Worm (Caenorhabditis elegans) whole organism, dauer: ENCODE data around the gene ZK688.12.

Experiments
- unc-62 ChIP-seq: sonication (generic microtip); optimal IDR thresholded peaks from 2 replicates; lab custom pipeline; 2017; ENCODE audit warnings: missing biosample characterization, missing genetic modification reagents, missing genetic modification characterization

The ZK688.12 gene

DNA sequence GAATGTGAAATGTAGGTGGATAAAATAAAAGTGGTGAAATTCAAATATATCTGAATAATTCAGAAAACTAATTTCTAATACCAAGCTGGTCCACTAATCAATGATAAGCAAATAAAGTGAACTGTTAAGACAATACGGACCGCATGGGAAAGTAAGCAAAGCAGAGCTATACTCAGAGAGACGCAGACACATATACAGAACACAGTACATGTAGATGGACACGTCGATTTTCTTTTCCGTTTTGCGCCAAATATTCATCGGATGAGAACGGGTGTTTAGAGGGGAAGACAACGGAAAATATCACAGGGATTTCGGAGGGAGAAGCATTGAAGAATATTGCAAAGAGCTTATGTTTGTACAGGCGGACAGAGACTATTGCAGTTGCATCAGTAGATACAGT, 12.6 kb upstream of the ZK688.12 start:
- no peak for TF ChIP-seq unc-62

DNA sequence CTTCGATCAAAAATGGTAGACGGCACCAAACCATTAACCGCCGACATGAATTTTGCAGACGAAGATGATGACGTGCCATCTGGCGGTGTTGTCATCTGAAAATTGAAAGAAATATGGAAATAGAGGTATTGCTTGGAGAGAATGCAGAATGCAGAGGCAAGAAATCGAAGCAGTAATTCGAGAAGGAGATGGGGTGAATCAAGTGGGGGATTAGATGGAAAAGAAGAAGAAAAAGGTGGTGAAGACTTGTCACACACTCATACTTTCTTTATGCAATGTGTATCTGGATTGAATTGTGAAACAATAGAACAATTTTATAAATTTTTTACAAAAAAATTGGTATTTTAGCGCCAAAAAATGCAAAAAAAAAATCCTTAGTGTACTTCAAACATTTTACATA, 11.4 kb upstream of the ZK688.12 start, which contains the start of gene tag-250:
Gene tag-250 (minus strand): TSS at position 101 of the 400 bp plus-strand sequence.
- TF ChIP-seq unc-62, result no peak

DNA sequence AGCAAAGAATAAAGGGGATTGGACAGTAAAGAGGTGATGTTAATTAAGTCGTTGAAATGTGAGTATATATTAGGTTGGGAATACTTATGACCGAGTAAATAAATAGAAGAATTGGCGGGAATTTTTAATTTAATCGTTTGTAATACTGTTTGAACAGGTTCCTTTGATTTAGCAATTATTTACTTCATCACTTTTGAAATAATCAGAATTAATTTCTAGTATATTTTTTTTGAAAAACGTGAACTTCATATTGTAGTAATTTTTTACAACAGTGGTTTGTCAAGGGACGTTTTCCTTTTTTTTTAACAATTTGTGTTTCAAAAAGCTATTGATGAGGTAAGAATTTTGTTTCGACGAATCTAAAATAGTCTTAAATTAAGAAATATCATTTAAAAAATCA, 8.8 kb upstream of the ZK688.12 start, which contains the start of gene C29E4.17:
Gene C29E4.17 (plus strand): TSS at position 301 of the 400 bp plus-strand sequence.
- no peak for TF ChIP-seq unc-62

DNA sequence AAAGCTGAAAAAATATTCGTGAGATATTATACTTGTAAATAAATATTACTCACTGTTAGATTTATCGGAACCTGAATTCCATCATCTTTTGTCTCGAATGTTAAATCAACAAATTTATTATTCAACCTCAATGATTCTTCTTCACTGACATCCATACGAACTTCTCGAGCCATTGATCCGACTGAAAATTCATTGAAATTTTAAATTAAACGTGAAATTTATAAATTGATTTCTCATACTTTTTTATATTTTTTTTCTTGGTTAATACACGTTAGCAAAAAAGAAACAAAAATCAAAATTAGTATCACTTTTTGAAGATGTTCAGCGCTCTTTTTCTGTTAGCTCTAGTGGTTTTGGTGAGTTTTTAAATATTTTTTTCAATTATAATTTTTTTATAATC, 6.4 kb upstream of the ZK688.12 start, which contains the start of gene C29E4.14:
Gene C29E4.14 (plus strand): TSS at position 301 of the 400 bp plus-strand sequence.
- TF ChIP-seq unc-62, result no peak

DNA sequence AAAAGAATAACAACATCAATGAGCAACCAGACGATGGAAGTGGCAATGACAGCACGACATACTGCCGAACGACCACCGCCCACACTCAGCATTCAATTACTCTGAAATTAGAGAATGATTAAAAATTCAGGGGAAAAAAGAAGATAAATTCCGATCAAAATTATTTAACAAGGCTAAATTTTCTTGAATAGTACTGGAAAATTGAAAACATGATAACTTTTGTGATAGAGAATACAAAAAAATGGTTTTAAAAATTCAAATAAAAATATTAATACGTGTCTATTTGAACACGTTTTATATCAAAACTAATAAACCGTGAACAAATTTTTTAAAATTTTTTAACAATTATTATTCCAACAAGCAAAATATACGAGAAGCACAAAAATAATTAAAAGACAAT, 4.3 kb upstream of the ZK688.12 start, which contains the start of gene gly-3:
Gene gly-3 (minus strand): TSS at position 101 of the 400 bp plus-strand sequence.
- TF ChIP-seq unc-62, result no peak

DNA sequence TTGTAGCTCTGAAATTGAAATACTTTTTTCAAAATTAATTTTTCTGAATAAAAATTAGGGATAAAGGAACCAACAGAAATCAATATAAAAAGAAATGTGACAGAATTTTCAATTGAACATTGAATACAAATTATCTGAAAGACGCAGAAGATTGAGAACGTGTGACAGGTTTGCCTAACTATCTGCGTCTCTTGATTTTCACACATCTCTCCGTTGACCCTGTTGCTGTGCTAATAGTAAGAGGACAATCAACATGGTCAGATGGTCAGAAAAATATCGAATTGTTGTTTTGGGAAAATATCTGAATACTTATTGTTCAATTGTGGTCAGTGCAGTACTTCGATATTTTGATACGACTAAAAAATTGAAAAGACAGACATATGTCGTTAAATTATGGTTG, 1.8 kb downstream of the ZK688.12 start, which contains the start of gene ZK688.7:
Gene ZK688.7 (minus strand): TSS at position 14 of the 400 bp plus-strand sequence.
- no peak for TF ChIP-seq unc-62

DNA sequence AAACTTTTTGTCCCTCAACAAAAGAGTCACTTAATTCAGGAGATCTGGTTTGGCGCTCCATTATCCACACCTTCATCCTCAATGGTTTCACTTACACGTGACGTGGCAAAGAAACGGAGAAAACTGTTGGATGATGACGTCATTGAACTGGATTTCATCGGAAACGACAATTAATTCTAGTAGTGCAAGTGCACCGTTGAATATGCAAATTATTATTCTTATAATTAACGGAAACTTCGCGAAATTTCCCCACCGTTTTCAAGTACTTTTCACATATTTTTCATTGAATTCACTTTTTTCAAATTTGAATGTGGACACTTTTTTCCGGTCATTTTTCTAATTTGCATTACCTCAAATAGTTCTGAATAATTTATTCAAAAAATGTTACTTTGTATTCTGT, 4.1 kb downstream of the ZK688.12 start, which contains the start of gene ZK688.1:
Gene ZK688.1 (plus strand): TSS at position 301 of the 400 bp plus-strand sequence.
- TF ChIP-seq unc-62, result no peak

DNA sequence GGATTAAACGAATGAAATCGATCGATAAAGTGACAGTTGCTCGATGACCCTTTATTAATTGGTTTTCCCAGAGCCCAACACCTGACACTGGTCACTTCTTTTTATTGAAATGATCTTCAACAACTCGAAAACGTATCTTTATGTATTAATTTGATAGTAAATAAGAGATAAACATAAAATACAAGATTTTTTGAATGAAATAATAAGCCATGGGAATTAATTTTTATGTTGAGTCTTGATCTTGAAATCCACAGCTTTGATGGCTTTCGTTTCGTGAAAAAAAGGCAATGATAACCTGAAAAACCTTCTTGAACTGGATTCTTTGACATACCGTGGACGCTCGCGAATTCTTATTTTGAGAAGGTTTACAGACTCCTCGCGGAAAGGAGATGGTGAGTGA, 5.9 kb downstream of the ZK688.12 start, which contains the start of gene pcp-5:
Gene pcp-5 (minus strand): TSS at position 101 of the 400 bp plus-strand sequence.
- no peak for TF ChIP-seq unc-62

DNA sequence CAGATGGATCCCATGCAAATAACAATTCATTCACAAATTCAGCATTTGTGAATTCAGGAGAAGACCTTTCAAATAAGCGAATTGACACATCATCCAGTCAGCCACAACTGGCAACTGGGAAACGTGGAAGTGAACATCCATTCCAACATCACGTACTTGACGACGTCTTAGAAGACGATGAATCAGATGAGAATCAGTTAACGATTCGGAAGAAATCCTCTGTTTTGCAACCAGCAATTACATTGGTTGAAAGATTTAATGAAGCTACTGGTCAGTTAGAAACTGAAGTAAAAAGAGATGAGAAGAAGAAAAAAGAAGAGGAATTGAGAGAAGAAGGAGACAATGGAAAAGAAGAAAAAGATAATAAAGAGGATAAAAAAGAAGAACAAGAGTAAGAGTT, 10.0 kb downstream of the ZK688.12 start:
- TF ChIP-seq unc-62, result no peak

DNA sequence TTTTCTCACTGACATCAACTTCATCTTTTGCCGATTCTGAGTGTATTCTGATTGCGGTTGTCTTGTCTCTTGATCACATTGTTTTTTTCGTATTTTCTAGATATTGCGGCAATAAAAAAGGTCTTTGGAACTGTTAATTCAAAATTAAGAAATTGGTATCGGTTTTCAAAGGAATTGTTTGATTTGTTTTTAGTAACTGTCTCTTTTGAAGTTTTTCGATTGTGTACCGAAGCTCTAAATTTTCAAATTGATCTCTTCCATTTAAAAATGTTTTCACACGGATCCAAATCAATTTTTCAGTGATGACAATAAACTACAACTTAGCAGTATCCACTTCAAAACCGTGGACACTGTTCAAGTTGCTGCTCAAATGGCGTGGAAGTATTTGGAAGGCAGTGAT, 12.7 kb downstream of the ZK688.12 start, which contains the start of gene best-24:
Gene best-24 (plus strand): TSS at position 301 of the 400 bp plus-strand sequence.
- TF ChIP-seq unc-62, result no peak

DNA sequence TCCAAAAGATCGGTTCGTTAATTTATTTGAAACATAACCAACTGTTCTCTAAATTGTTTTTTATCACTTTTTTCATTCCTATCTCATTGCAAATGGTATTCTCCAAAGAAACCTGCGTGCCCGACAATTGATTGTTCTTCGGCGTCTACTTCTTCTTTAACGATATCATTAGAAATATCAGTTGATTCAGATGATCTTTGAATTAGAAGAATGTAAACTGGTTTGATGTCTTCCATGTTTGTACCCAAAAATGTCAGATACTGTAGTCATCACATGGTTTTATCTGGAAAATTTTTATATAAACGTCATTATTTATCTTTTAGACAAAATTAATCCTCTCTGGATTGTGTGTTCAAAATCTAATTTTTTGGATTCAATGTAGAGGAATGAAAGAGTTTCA, 15.7 kb downstream of the ZK688.12 start:
- no peak for TF ChIP-seq unc-62

DNA sequence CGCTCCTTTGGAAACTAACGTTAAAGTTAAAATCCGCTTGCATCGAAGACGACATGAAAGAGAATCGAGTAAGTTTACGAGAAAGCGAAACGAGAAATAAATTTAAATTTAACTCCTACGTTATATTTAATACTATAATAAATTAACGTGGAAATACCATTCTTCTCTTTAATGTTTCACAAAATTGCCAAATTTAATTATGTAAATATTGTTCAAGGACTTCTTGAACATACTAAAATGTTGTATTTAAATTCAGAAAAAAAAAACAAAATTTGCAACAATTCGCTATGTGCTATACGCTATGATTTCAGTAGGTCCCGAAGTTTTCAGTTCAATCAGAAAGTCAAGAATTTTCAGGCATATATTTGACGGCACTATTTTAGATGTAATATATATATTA, 16.5 kb downstream of the ZK688.12 start, which contains the start of gene ZK688.10:
Gene ZK688.10 (minus strand): TSS at position 101 of the 400 bp plus-strand sequence.
- no peak for TF ChIP-seq unc-62

DNA sequence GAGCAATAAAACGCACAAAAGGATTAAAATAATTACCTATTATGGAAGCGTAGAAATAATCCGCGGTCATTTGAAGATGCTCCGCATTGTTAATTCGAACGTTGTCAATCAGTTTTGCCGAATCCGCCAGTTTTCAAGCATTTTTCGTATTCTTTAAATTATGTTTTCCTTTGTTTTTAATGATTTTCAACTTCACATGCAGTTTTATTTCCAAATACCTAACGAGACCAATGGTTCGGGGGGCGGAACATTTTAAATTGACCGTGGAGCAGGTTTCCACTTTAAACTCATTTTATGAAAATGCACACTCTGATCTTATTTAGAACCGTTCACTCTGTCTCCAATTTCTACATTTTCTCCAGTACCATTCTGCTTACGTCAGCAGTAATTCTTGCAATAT, 18.7 kb downstream of the ZK688.12 start, which contains the start of gene ZK688.4:
Gene ZK688.4 (plus strand): TSS at position 301 of the 400 bp plus-strand sequence.
- no peak for TF ChIP-seq unc-62

DNA sequence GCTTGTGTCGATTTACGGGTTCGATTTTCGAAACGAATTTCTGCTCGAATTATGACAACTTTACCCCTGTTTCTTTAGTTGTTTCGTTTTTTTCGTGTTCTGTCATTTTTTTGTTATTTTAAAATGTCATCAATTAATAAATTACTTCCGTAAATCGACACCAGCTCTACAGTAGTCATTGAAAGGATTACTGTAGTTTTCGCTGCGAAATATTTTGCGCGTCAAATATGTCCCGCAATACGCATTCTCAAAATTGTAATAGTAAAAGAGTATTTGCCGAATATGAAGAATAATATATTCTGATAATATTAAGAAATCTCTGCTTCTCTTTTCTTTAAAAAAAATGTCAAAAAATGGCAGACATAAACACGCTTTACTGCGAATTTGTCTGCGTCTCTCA, 20.2 kb downstream of the ZK688.12 start:
- TF ChIP-seq unc-62, result no peak

DNA sequence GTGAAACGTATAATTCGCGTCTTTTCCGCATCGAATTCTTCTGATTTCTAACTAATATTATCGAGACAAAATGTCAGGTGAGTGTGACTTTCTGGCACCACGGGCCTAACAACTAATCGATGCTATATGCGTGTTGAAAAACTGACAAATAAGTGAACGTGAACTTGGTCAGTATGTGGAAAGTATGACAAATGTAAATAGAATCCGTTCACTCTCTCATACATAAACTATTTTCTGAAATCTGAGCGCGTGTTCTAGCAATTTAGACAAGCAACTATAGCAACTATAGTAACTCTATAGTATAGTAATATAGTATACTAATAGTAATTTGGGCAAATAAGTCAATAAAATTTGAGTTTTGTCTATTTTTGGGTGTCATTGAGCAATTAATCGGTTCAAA, 21.1 kb downstream of the ZK688.12 start:
- TF ChIP-seq unc-62, result no peak

DNA sequence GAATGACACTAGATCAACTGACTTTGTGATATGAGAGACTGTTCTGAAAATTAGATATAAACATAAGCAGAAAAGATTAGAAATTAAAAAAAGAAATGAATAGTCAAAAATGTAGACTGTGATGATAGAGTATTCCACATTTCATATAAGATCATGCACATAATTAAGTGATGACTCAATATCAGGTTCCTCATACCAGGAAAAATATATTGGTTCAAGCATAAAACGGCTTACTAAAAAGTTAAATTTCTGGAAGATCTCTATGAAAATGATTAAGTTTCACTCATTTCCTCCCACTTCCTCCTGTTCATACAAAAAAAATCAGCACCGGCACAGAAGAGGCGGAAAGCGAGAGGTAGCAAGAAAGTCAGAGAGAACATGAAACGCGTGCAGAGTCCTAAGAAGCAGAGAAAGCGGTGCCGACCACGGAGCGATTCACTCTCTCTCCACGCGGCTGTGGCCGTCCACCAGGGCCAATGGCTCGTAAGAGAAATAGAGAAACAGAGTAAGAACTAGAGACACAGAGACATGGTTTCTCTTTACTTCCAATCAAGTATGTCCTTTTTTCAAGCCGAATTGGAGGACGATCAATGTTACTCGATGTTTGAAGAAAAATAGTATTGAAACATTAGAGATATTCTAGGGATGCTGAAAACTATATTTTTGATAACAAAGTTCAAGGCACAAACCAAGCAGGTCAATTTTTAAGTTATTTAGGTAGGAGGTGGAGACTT, 21.6 kb downstream of the ZK688.12 start, which contains the start of the genes ZK688.5 and fahd-1:
Gene ZK688.5 (minus strand): TSS at position 51 of the 734 bp plus-strand sequence.
Gene fahd-1 (plus strand): TSS at position 684 of the 734 bp plus-strand sequence.
- no peak for TF ChIP-seq unc-62

DNA sequence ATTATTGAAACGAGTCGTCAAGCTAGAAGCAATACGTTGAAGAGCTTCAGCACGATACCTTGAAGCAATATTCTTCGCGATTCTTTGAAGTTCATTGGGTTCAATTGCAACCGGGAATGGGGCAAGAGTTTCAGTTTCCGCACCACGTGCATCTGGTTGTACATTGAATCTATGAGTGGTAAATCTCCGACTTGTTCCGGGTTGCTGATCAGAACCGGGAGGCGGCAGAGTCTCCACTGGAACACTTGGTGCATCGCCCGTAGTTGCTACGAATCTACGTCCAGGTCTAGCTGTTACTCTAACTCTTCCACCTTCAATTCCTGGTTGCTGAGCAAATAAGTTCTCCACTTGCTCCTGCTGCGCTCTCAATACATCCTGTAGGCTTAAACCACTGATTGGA, 24.4 kb downstream of the ZK688.12 start:
- TF ChIP-seq unc-62, result no peak

DNA sequence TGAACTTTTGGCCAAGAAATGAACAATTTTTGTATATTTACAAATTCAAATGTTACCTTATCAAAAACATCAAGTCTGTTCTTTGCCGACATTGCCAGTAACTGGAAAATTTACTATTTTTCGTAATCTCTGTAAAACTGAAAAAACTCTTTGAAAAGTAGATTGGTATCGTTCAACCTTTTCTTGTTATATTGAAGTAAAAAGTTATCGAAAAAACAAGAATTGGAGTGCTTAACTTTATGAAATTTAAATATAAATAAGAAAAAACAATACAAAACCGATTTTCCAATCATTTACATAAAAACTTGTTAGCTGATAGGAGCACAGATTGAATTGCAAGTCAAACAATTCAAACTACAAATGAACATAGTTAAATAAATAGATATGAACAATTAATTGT, 28.5 kb downstream of the ZK688.12 start, which contains the start of gene ZK688.11:
Gene ZK688.11 (minus strand): TSS at position 101 of the 400 bp plus-strand sequence.
- TF ChIP-seq unc-62, result no peak
